Fruit fly (Drosophila melanogaster): ENCODE data around the gene KFase.

DNA sequence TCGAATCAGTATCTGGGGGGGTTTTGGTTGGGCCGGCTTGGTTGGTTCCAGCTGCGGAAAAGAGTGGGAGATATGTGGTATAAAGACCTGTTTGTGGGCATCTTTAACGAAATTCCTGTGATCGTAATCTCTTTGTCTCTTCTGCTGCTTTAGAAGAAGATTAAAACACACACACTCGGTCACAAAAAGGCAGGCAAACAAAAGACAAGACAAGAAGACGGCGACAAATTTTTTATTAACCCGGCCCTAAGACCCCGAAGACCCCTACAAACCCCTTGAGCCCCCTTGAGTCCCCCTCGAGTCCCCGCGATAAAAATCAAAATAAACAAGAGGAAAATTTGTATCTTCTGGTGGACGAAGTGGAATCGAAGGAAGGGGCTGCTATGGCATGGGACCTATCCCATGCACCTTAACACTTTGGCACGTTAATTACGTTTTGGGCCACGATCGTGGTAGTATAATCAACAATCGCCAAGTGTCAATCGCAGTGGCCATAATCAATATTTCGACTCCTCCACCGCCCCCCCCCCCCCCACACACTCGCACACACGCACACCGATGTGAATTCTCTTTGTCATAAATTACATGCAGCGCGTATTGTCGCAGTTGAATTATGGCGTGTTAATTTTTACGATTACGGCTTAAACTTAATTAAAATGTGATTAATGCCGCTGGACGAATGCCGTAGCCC lies 45.7 kb upstream of the KFase start:
- no peak for TF ChIP-seq psq (GFP tag; optimal IDR thresholded peaks at IDR 0.05)
- no peak for TF ChIP-seq Rel (GFP tag; optimal IDR thresholded peaks at IDR 0.05)
- TF ChIP-seq Rel (tag; optimal IDR thresholded peaks at IDR 0.05): no peak
- no peak for TF ChIP-seq CrebA (GFP tag; optimal IDR thresholded peaks at IDR 0.05; ENCODE audit: borderline replicate concordance)
- TF ChIP-seq woc (GFP tag; optimal IDR thresholded peaks at IDR 0.05): no peak
- no peak for TF ChIP-seq lola (GFP tag; optimal IDR thresholded peaks at IDR 0.05)
- no peak for TF ChIP-seq dl (GFP tag; optimal IDR thresholded peaks at IDR 0.05; ENCODE audit: insufficient read depth in 1 of 2, partially characterized antibody in 2 of 2)
- TF ChIP-seq h (GFP tag; optimal IDR thresholded peaks at IDR 0.05): no peak
- TF ChIP-seq tai (GFP tag; optimal IDR thresholded peaks at IDR 0.05): no peak
- no peak for TF ChIP-seq HLH106 (tag; optimal IDR thresholded peaks at IDR 0.05)
- no peak for TF ChIP-seq Hnf4 (GFP tag; optimal IDR thresholded peaks at IDR 0.05)
